Worm (Caenorhabditis elegans) whole organism, L2 larva: ENCODE measurements around the gene F20E11.18.

Experiments used
- R02D3.7 ChIP-seq: fragments of 150-350 bp; optimal IDR thresholded peaks from 2 replicates; lab custom pipeline; 2014; ENCODE audit warnings: missing biosample characterization, missing genetic modification characterization
- ceh-82 ChIP-seq: fragments of 150-350 bp; optimal IDR thresholded peaks from 2 replicates; lab custom pipeline; 2014; ENCODE audit warnings: missing biosample characterization, missing genetic modification characterization
- dmd-4 ChIP-seq: sonication (generic microtip); optimal IDR thresholded peaks from 2 replicates; lab custom pipeline; 2017; ENCODE audit warnings: missing biosample characterization, missing genetic modification characterization
- lin-39 ChIP-seq: fragments of 150-350 bp; optimal IDR thresholded peaks from 2 replicates; lab custom pipeline; 2014; ENCODE audit warnings: missing biosample characterization, missing genetic modification reagents, missing genetic modification characterization
- nhr-77 ChIP-seq: fragments of 150-350 bp; optimal IDR thresholded peaks from 2 replicates; lab custom pipeline; 2014; ENCODE audit warnings: missing biosample characterization, missing genetic modification characterization
- unc-39 ChIP-seq: fragments of 150-350 bp; optimal IDR thresholded peaks from 2 replicates; lab custom pipeline; 2014; ENCODE audit warnings: missing biosample characterization, missing genetic modification characterization
- unc-55 ChIP-seq: fragments of 150-350 bp; sonication (generic microtip); optimal IDR thresholded peaks from 3 replicates; lab custom pipeline; 2014; ENCODE audit warnings: missing biosample characterization, missing genetic modification reagents, missing genetic modification characterization
- unc-62 ChIP-seq: fragments of 150-350 bp; optimal IDR thresholded peaks from 2 replicates; lab custom pipeline; 2014; ENCODE audit warnings: missing biosample characterization, missing genetic modification reagents, missing genetic modification characterization

DNA sequence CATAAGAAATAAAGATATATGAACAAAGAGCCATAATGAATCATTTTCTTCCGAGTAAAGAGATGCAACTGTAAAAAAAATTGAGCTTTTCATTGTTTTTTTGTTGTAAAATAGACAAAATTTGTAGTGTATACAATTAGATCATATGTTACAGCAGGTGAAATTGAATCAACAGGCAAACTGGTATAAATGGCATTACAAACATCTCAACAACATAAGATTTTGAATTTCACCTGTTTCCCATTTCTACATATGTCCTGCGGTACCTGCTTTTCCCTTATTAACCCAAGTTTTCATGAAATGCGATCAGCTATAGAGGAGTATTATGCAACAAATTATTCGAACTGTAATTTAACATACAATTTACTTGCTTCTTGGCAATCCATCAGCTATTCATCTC, 41.0 kb downstream of the F20E11.18 start, which contains the start of gene srh-120:
- TF ChIP-seq unc-39 (tag; lab: Kevin White, UChicago) (no peak), ceh-82 (no peak), lin-39 (tag; lab: Kevin White, UChicago) (no peak), unc-62 (GFP tag; lab: Kevin White, UChicago) (no peak), R02D3.7 (tag; lab: Kevin White, UChicago) (no peak), unc-55 (no peak), dmd-4 (tag; lab: Kevin White, UChicago) (no peak), nhr-77 (tag; lab: Kevin White, UChicago) (no peak)
